Fruit fly (Drosophila melanogaster) whole organism, embryonic: Measurements from ENCODE around the gene Upf2.
A peak's percentile ranks its signal among the peaks of the same experiment; 100 is the strongest.

Experiments
- Atf6 ChIP-seq: fragments of 200-800 bp; sonication (Bioruptor generic); IDR thresholded peaks from 2 replicates; pipeline ENCODE4 v1.3.6; 2022; ENCODE audit warnings: missing biosample characterization, missing genetic modification characterization
- CG1024 ChIP-seq: fragments of 200-800 bp; sonication (Bioruptor generic); IDR thresholded peaks from 2 replicates; pipeline ENCODE4 v1.3.6; 2022; ENCODE audit warnings: missing biosample characterization, missing genetic modification characterization
- CG10321 ChIP-seq: fragments of 200-800 bp; sonication (Bioruptor generic); IDR thresholded peaks from 2 replicates; pipeline ENCODE4 v1.3.6; 2022; ENCODE audit warnings: missing biosample characterization, missing genetic modification characterization
- CG11696 ChIP-seq: fragments of 200-800 bp; sonication (Bioruptor generic); IDR thresholded peaks from 2 replicates; pipeline ENCODE4 v1.3.6; 2022; ENCODE audit warnings: missing biosample characterization, missing genetic modification characterization
- CG12104 ChIP-seq: fragments of 200-800 bp; sonication (Bioruptor generic); optimal IDR thresholded peaks from 3 replicates; lab custom pipeline; 2016; ENCODE audit warnings: missing biosample characterization, missing genetic modification characterization
- CG12659 ChIP-seq: fragments of 200-800 bp; sonication (Bioruptor generic); optimal IDR thresholded peaks from 3 replicates; lab custom pipeline; 2017; ENCODE audit warnings: mild to moderate bottlenecking, missing biosample characterization, missing genetic modification reagents, missing genetic modification characterization
- CG13624 ChIP-seq: fragments of 200-800 bp; sonication (Bioruptor generic); optimal IDR thresholded peaks from 2 replicates; lab custom pipeline; 2016; ENCODE audit warnings: missing biosample characterization, missing genetic modification characterization
- CG1529 ChIP-seq: fragments of 200-800 bp; sonication (Bioruptor generic); optimal IDR thresholded peaks from 3 replicates; lab custom pipeline; 2018; ENCODE audit warnings: missing biosample characterization, missing genetic modification characterization
- CG16779 ChIP-seq: fragments of 200-800 bp; sonication (Bioruptor generic); IDR thresholded peaks from 2 replicates; pipeline ENCODE4 v1.3.6; 2022; ENCODE audit warnings: missing biosample characterization, missing genetic modification characterization
- CG17568 ChIP-seq: fragments of 200-800 bp; sonication (Bioruptor generic); optimal IDR thresholded peaks from 2 replicates; lab custom pipeline; 2018; ENCODE audit warnings: missing biosample characterization, mild to moderate bottlenecking, missing genetic modification characterization, moderate library complexity
- CG17912 ChIP-seq: fragments of 200-800 bp; sonication (Bioruptor generic); optimal IDR thresholded peaks from 2 replicates; lab custom pipeline; 2018; ENCODE audit warnings: missing biosample characterization, mild to moderate bottlenecking, missing genetic modification characterization
- CG18262 ChIP-seq: fragments of 200-800 bp; optimal IDR thresholded peaks from 3 replicates; lab custom pipeline; 2019; ENCODE audit warnings: missing biosample characterization, mild to moderate bottlenecking, missing genetic modification characterization, moderate library complexity
- CG18764 ChIP-seq: fragments of 200-800 bp; sonication (Bioruptor generic); optimal IDR thresholded peaks from 3 replicates; lab custom pipeline; 2016; ENCODE audit warnings: missing biosample characterization, missing genetic modification characterization
- CG2712 ChIP-seq: fragments of 200-800 bp; optimal IDR thresholded peaks from 3 replicates; lab custom pipeline; 2019; ENCODE audit warnings: missing biosample characterization, mild to moderate bottlenecking, missing genetic modification characterization, moderate library complexity
- CG30403 ChIP-seq: fragments of 200-800 bp; sonication (Bioruptor generic); optimal IDR thresholded peaks from 3 replicates; lab custom pipeline; 2016; ENCODE audit warnings: missing biosample characterization, missing genetic modification characterization
- CG3065 ChIP-seq: fragments of 200-800 bp; sonication (Bioruptor generic); optimal IDR thresholded peaks from 2 replicates; lab custom pipeline; 2016; ENCODE audit warnings: missing biosample characterization, missing genetic modification characterization
- CG33213 ChIP-seq: fragments of 200-800 bp; sonication (Bioruptor generic); optimal IDR thresholded peaks from 3 replicates; lab custom pipeline; 2016; ENCODE audit warnings: missing biosample characterization, missing genetic modification characterization
- CG3407 ChIP-seq: fragments of 200-800 bp; sonication (Bioruptor generic); optimal IDR thresholded peaks from 2 replicates; lab custom pipeline; 2018; ENCODE audit warnings: missing biosample characterization, mild to moderate bottlenecking, missing genetic modification characterization
- CG34224 ChIP-seq: fragments of 200-800 bp; sonication (Bioruptor generic); IDR thresholded peaks from 3 replicates; pipeline ENCODE4 v1.3.6; 2022; ENCODE audit warnings: missing biosample characterization, missing genetic modification characterization; ENCODE audit not compliant: partially characterized antibody
- CG43689 ChIP-seq: fragments of 200-800 bp; sonication (Bioruptor generic); IDR thresholded peaks from 2 replicates; pipeline ENCODE4 v1.3.6; 2022; ENCODE audit warnings: missing biosample characterization, missing genetic modification characterization
- CG4854 ChIP-seq: fragments of 200-800 bp; sonication (Bioruptor generic); optimal IDR thresholded peaks from 2 replicates; lab custom pipeline; 2016; ENCODE audit warnings: missing biosample characterization, missing genetic modification characterization, inconsistent platforms
- CG6683 ChIP-seq: fragments of 200-800 bp; sonication (Bioruptor generic); optimal IDR thresholded peaks from 2 replicates; lab custom pipeline; 2017; ENCODE audit warnings: missing biosample characterization, mild to moderate bottlenecking, missing genetic modification characterization, missing genetic modification reagents
- CG6854 ChIP-seq: fragments of 200-800 bp; sonication (Bioruptor generic); optimal IDR thresholded peaks from 3 replicates; lab custom pipeline; 2017; ENCODE audit warnings: missing biosample characterization, mild to moderate bottlenecking, missing genetic modification characterization
- CG7987 ChIP-seq: fragments of 200-800 bp; sonication (Bioruptor generic); optimal IDR thresholded peaks from 2 replicates; lab custom pipeline; 2018; ENCODE audit warnings: missing biosample characterization, mild to moderate bottlenecking, missing genetic modification characterization, moderate library complexity
- CG8944 ChIP-seq: fragments of 200-800 bp; sonication (Bioruptor generic); optimal IDR thresholded peaks from 3 replicates; lab custom pipeline; 2016; ENCODE audit warnings: missing biosample characterization, missing genetic modification characterization
- CG9215 ChIP-seq: fragments of 200-800 bp; sonication (Bioruptor generic); IDR thresholded peaks from 2 replicates; pipeline ENCODE4 v1.3.6; 2022; ENCODE audit warnings: missing biosample characterization, missing genetic modification characterization
- Chrac-16 ChIP-seq: fragments of 200-800 bp; sonication (Bioruptor generic); optimal IDR thresholded peaks from 3 replicates; lab custom pipeline; 2016; ENCODE audit warnings: missing biosample characterization, missing genetic modification characterization
- Dref ChIP-seq: fragments of 200-800 bp; sonication (Bioruptor generic); IDR thresholded peaks from 2 replicates; pipeline ENCODE4 v1.3.6; 2022; ENCODE audit warnings: missing biosample characterization, missing genetic modification characterization
- Gug ChIP-seq: fragments of 200-800 bp; sonication (Bioruptor generic); IDR thresholded peaks from 4 replicates; pipeline ENCODE4 v1.3.6; 2022; ENCODE audit warnings: missing biosample characterization, missing genetic modification characterization
- Hmx ChIP-seq: fragments of 200-800 bp; sonication (Bioruptor generic); optimal IDR thresholded peaks from 2 replicates; lab custom pipeline; 2016; ENCODE audit warnings: missing biosample characterization, missing genetic modification characterization
- Kr ChIP-seq: fragments of 200-800 bp; sonication (Bioruptor generic); optimal IDR thresholded peaks from 2 replicates; lab custom pipeline; 2017; ENCODE audit warnings: missing biosample characterization, mild to moderate bottlenecking, missing genetic modification characterization
- Lpt ChIP-seq: fragments of >200 bp; optimal IDR thresholded peaks from 2 replicates; lab custom pipeline; 2018; ENCODE audit warnings: missing biosample characterization, missing genetic modification characterization
- Mad ChIP-seq: fragments of 200-800 bp; sonication (Bioruptor generic); optimal IDR thresholded peaks from 2 replicates; lab custom pipeline; 2016; ENCODE audit warnings: missing biosample characterization, missing genetic modification characterization
- aop ChIP-seq: fragments of 200-800 bp; sonication (Bioruptor generic); IDR thresholded peaks from 2 replicates; pipeline ENCODE4 v1.3.6; 2022; ENCODE audit warnings: missing biosample characterization, missing genetic modification characterization
- ewg ChIP-seq: fragments of 200-800 bp; sonication (Bioruptor generic); optimal IDR thresholded peaks from 3 replicates; lab custom pipeline; 2017; ENCODE audit warnings: mild to moderate bottlenecking, missing biosample characterization, missing genetic modification reagents, missing genetic modification characterization
- fru ChIP-seq: fragments of >200 bp; optimal IDR thresholded peaks from 2 replicates; lab custom pipeline; 2017
- gcm2 ChIP-seq: fragments of 200-800 bp; sonication (Bioruptor generic); optimal IDR thresholded peaks from 2 replicates; lab custom pipeline; 2016; ENCODE audit warnings: missing biosample characterization, missing genetic modification characterization
- grau ChIP-seq: fragments of 200-800 bp; optimal IDR thresholded peaks from 3 replicates; lab custom pipeline; 2019; ENCODE audit warnings: missing biosample characterization, mild to moderate bottlenecking, missing genetic modification characterization, moderate library complexity
- grn ChIP-seq: fragments of 200-800 bp; sonication (Bioruptor generic); optimal IDR thresholded peaks from 3 replicates; lab custom pipeline; 2017; ENCODE audit warnings: missing biosample characterization, missing genetic modification characterization
- gsb-n ChIP-seq: fragments of 200-800 bp; sonication (Bioruptor generic); optimal IDR thresholded peaks from 3 replicates; lab custom pipeline; 2018; ENCODE audit warnings: missing biosample characterization, mild to moderate bottlenecking, missing genetic modification characterization
- hkb ChIP-seq, 2 experiments: fragments of 200-800 bp in 1 of 2; fragments of >200 bp in 1 of 2; sonication (Bioruptor generic) in 1 of 2; IDR thresholded peaks in 1 of 2; optimal IDR thresholded peaks in 1 of 2; 2 replicates each; pipeline versions ENCODE4 v1.3.6 to Lab custom; 2017 to 2022; ENCODE audit warnings: missing biosample characterization in 1 of 2, missing genetic modification characterization in 1 of 2
- ind ChIP-seq: fragments of 200-800 bp; sonication (Bioruptor generic); optimal IDR thresholded peaks from 3 replicates; lab custom pipeline; 2016; ENCODE audit warnings: missing biosample characterization, missing genetic modification characterization
- jing ChIP-seq: fragments of 200-800 bp; sonication (Bioruptor generic); optimal IDR thresholded peaks from 2 replicates; lab custom pipeline; 2018; ENCODE audit warnings: missing biosample characterization, mild to moderate bottlenecking, missing genetic modification characterization
- lola ChIP-seq, 3 experiments: fragments of >200 bp in 2 of 3; fragments of 200-800 bp in 1 of 3; sonication (Bioruptor generic) in 1 of 3; optimal IDR thresholded peaks; 2 replicates each; lab custom pipeline; 2017 to 2019; ENCODE audit warnings: missing biosample characterization in 3 of 3, missing genetic modification characterization in 3 of 3, mild to moderate bottlenecking in 1 of 3, moderate library complexity in 1 of 3
- peb ChIP-seq: fragments of 200-800 bp; sonication (Bioruptor generic); IDR thresholded peaks from 2 replicates; pipeline ENCODE4 v1.3.6; 2022; ENCODE audit warnings: missing biosample characterization, missing genetic modification characterization
- pros ChIP-seq: fragments of 200-800 bp; sonication (Bioruptor generic); optimal IDR thresholded peaks from 3 replicates; lab custom pipeline; 2019; ENCODE audit warnings: missing biosample characterization, mild to moderate bottlenecking, missing genetic modification characterization, moderate library complexity
- rib ChIP-seq: fragments of 200-800 bp; sonication (Bioruptor generic); IDR thresholded peaks from 2 replicates; pipeline ENCODE4 v1.3.6; 2022; ENCODE audit warnings: missing biosample characterization, missing genetic modification characterization
- sens ChIP-seq: fragments of 200-800 bp; sonication (Bioruptor generic); peaks from one replicate; lab custom pipeline; 2016; ENCODE audit warnings: missing biosample characterization, missing genetic modification characterization
- slou ChIP-seq: fragments of 200-800 bp; sonication (Bioruptor generic); optimal IDR thresholded peaks from 3 replicates; lab custom pipeline; 2016; ENCODE audit warnings: missing biosample characterization, missing genetic modification characterization
- stc ChIP-seq: fragments of 200-800 bp; sonication (Bioruptor generic); IDR thresholded peaks from 2 replicates; pipeline ENCODE4 v1.3.6; 2022; ENCODE audit warnings: missing biosample characterization, missing genetic modification characterization
- stwl ChIP-seq: fragments of 200-800 bp; sonication (Bioruptor generic); optimal IDR thresholded peaks from 3 replicates; lab custom pipeline; 2018; ENCODE audit warnings: missing biosample characterization, mild to moderate bottlenecking, missing genetic modification characterization, moderate library complexity
- tin ChIP-seq: fragments of 200-800 bp; sonication (Bioruptor generic); optimal IDR thresholded peaks from 3 replicates; lab custom pipeline; 2016; ENCODE audit warnings: missing biosample characterization, missing genetic modification characterization

Gene Upf2

dm6 chrX:8056597-8057228 is 18.6 kb downstream of the Upf2 start (continued):
- TF ChIP-seq CG7987 (GFP tag; lab: Kevin White, UChicago), result no peak
- TF ChIP-seq CG4854 (GFP tag; lab: Kevin White, UChicago), result no peak
- TF ChIP-seq ind, result no peak
- TF ChIP-seq CG17568 (GFP tag; lab: Kevin White, UChicago), result no peak
- no peak for TF ChIP-seq tin
- TF ChIP-seq hkb (optimal IDR thresholded peaks at IDR 0.05; lab: Kevin White, UChicago), result no peak
- TF ChIP-seq hkb (GFP tag; IDR thresholded peaks at IDR 0.05; lab: Robert Waterston, UW), result no peak
- no peak for TF ChIP-seq stc (GFP tag; lab: Robert Waterston, UW)
- peak; percentile 95 for TF ChIP-seq CG10321 (GFP tag; lab: Robert Waterston, UW)
- TF ChIP-seq Dref (GFP tag; lab: Robert Waterston, UW), result no peak
- no peak for TF ChIP-seq CG17912
- TF ChIP-seq CG18262, result no peak
- no peak for TF ChIP-seq Chrac-16 (GFP tag; lab: Kevin White, UChicago)
- no peak for TF ChIP-seq CG33213 (GFP tag; lab: Kevin White, UChicago)
- peak; percentile 44; the same call in 1 of the 2 replicates for TF ChIP-seq rib (GFP tag; lab: Robert Waterston, UW)
- no peak for TF ChIP-seq Hmx (GFP tag; lab: Kevin White, UChicago)
- TF ChIP-seq jing (GFP tag; lab: Kevin White, UChicago), result no peak
- TF ChIP-seq ewg, result peak; percentile 38
- no peak for TF ChIP-seq sens (GFP tag; lab: Kevin White, UChicago)
- TF ChIP-seq gcm2, result no peak
- TF ChIP-seq CG1529 (GFP tag; lab: Kevin White, UChicago), result no peak
- TF ChIP-seq slou, result no peak
- TF ChIP-seq stwl, result no peak
- no peak for TF ChIP-seq CG6854 (GFP tag; lab: Kevin White, UChicago)
- TF ChIP-seq CG16779, result no peak
- TF ChIP-seq grau, result no peak
- no peak for TF ChIP-seq Kr (GFP tag; lab: Kevin White, UChicago)
- TF ChIP-seq fru (lab: Kevin White, UChicago), result no peak
- peak; percentile 32; the same call in 1 of the 3 replicates for TF ChIP-seq CG34224
- no peak for TF ChIP-seq CG13624 (GFP tag; lab: Kevin White, UChicago)
- no peak for TF ChIP-seq CG18764 (GFP tag; lab: Kevin White, UChicago)
- no peak for TF ChIP-seq CG2712 (tag; lab: Kevin White, UChicago)
- TF ChIP-seq Mad (GFP tag; lab: Kevin White, UChicago), result no peak
- TF ChIP-seq CG3407, result no peak
- TF ChIP-seq CG12104, result no peak
- no peak for TF ChIP-seq aop
- TF ChIP-seq CG43689 (GFP tag; lab: Robert Waterston, UW), result no peak
- no peak for TF ChIP-seq CG6683 (GFP tag; lab: Kevin White, UChicago)
- no peak for TF ChIP-seq pros (GFP tag; lab: Kevin White, UChicago)
- no peak for TF ChIP-seq CG11696 (GFP tag; lab: Robert Waterston, UW)
- no peak for TF ChIP-seq gsb-n (tag; lab: Kevin White, UChicago)
- TF ChIP-seq CG12659 (GFP tag; lab: Kevin White, UChicago), result no peak
- TF ChIP-seq Lpt (GFP tag; lab: Kevin White, UChicago), result no peak
- TF ChIP-seq Atf6 (GFP tag; lab: Robert Waterston, UW), result no peak
- TF ChIP-seq CG8944 (GFP tag; lab: Kevin White, UChicago), result no peak
- TF ChIP-seq Gug, result no peak
- no peak for TF ChIP-seq grn
- TF ChIP-seq CG1024 (GFP tag; lab: Robert Waterston, UW), result no peak
- TF ChIP-seq CG9215 (GFP tag; lab: Robert Waterston, UW), result no peak
- TF ChIP-seq CG30403, result no peak
- no peak for TF ChIP-seq peb
- TF ChIP-seq CG3065 (GFP tag; lab: Kevin White, UChicago), result no peak
- TF ChIP-seq lola (GFP tag; optimal IDR thresholded peaks at IDR 0.05; lab: Kevin White, UChicago), result no peak
